Worm (Caenorhabditis elegans) whole organism, L1 larva: ENCODE data around the gene fbxb-81.

Experiments used
- Y116A8C.19 ChIP-seq: sonication (generic microtip); optimal IDR thresholded peaks from 2 replicates; lab custom pipeline; 2016; ENCODE audit warnings: missing compliant biosample characterization, missing genetic modification characterization, borderline replicate concordance
- aha-1 ChIP-seq: fragments of 150-350 bp; optimal IDR thresholded peaks from 2 replicates; lab custom pipeline; 2014; ENCODE audit warnings: missing biosample characterization, missing genetic modification characterization
- alr-1 ChIP-seq: fragments of 200-800 bp; sonication (Bioruptor generic); optimal IDR thresholded peaks from 2 replicates; lab custom pipeline; 2018; ENCODE audit warnings: borderline replicate concordance, mild to moderate bottlenecking, missing genetic modification characterization, missing compliant biosample characterization
- blmp-1 ChIP-seq: fragments of 150-350 bp; optimal IDR thresholded peaks from 2 replicates; lab custom pipeline; 2014; ENCODE audit warnings: missing biosample characterization, missing genetic modification characterization
- ceh-8 ChIP-seq: fragments of 200-800 bp; sonication (Bioruptor generic); optimal IDR thresholded peaks from 2 replicates; lab custom pipeline; 2018; ENCODE audit warnings: mild to moderate bottlenecking, missing genetic modification characterization, moderate library complexity, missing compliant biosample characterization
- ceh-82 ChIP-seq, 3 experiments: fragments of 150-350 bp in 1 of 3; sonication (generic microtip) in 2 of 3; optimal IDR thresholded peaks; 2 replicates each; lab custom pipeline; 2014 to 2017; ENCODE audit warnings: missing biosample characterization in 3 of 3, missing genetic modification characterization in 3 of 3
- ceh-90 ChIP-seq: sonication (generic microtip); optimal IDR thresholded peaks from 2 replicates; lab custom pipeline; 2016; ENCODE audit warnings: missing genetic modification characterization, missing compliant biosample characterization
- dsc-1 ChIP-seq: sonication (generic microtip); optimal IDR thresholded peaks from 2 replicates; lab custom pipeline; 2016; ENCODE audit warnings: mild to moderate bottlenecking, missing genetic modification characterization, missing compliant biosample characterization
- efl-1 ChIP-seq, 4 experiments: fragments of 150-350 bp; optimal IDR thresholded peaks in 3 of 4; peaks in 1 of 4; 1 replicate in 1 of 4; 2 replicates in 3 of 4; lab custom pipeline; 2014; ENCODE audit warnings: missing biosample characterization in 2 of 4, missing genetic modification characterization in 2 of 4, missing genetic modification reagents in 2 of 4
- efl-3 ChIP-seq: fragments of 200-800 bp; sonication (Bioruptor generic); optimal IDR thresholded peaks from 2 replicates; lab custom pipeline; 2018; ENCODE audit warnings: mild to moderate bottlenecking, missing genetic modification characterization, missing compliant biosample characterization
- egl-13 ChIP-seq: sonication (generic microtip); optimal IDR thresholded peaks from 2 replicates; lab custom pipeline; 2016; ENCODE audit warnings: missing genotype, missing genetic modification reagents, missing genetic modification characterization, missing compliant biosample characterization
- egl-27 ChIP-seq, 2 experiments: fragments of 150-350 bp in 1 of 2; sonication (generic microtip); optimal IDR thresholded peaks; 3 replicates each; lab custom pipeline; 2017 to 2018; ENCODE audit warnings: missing biosample characterization in 2 of 2, missing genetic modification characterization in 2 of 2, missing genetic modification reagents in 2 of 2
- elt-2 ChIP-seq: sonication (generic microtip); optimal IDR thresholded peaks from 2 replicates; lab custom pipeline; 2016; ENCODE audit warnings: missing genetic modification characterization, mild to moderate bottlenecking, inconsistent platforms, missing compliant biosample characterization, missing genetic modification reagents
- elt-3 ChIP-seq, 6 experiments: fragments of 150-350 bp in 1 of 6; sonication (generic microtip); optimal IDR thresholded peaks; 2 replicates each; lab custom pipeline; 2017 to 2018; ENCODE audit warnings: missing biosample characterization in 6 of 6, missing genetic modification characterization in 6 of 6, inconsistent platforms in 1 of 6
- fkh-10 ChIP-seq: sonication (generic microtip); optimal IDR thresholded peaks from 2 replicates; lab custom pipeline; 2017; ENCODE audit warnings: missing biosample characterization, missing genetic modification reagents, missing genetic modification characterization
- fos-1 ChIP-seq: fragments of 150-350 bp; optimal IDR thresholded peaks from 2 replicates; lab custom pipeline; 2014; ENCODE audit warnings: missing biosample characterization, missing genetic modification characterization
- hlh-4 ChIP-seq: sonication (generic microtip); optimal IDR thresholded peaks from 2 replicates; lab custom pipeline; 2016; ENCODE audit warnings: mild to moderate bottlenecking, missing genetic modification characterization, missing compliant biosample characterization
- hpl-2 ChIP-seq: fragments of 150-350 bp; optimal IDR thresholded peaks from 2 replicates; lab custom pipeline; 2014; ENCODE audit warnings: missing biosample characterization, missing genetic modification reagents, missing genetic modification characterization
- irx-1 ChIP-seq: sonication (generic microtip); optimal IDR thresholded peaks from 2 replicates; lab custom pipeline; 2016; ENCODE audit warnings: missing genetic modification characterization, missing compliant biosample characterization
- jun-1 ChIP-seq: fragments of 150-350 bp; optimal IDR thresholded peaks from 2 replicates; lab custom pipeline; 2014; ENCODE audit warnings: missing biosample characterization, missing genetic modification reagents, missing genetic modification characterization
- lin-35 ChIP-seq, 2 experiments: fragments of 150-350 bp; optimal IDR thresholded peaks; 2 replicates each; lab custom pipeline; 2014; ENCODE audit warnings: missing biosample characterization in 2 of 2, missing genetic modification characterization in 2 of 2, missing genetic modification reagents in 2 of 2
- mdl-1 ChIP-seq, 2 experiments: fragments of 150-350 bp; optimal IDR thresholded peaks; 2 replicates each; lab custom pipeline; 2014 to 2017; ENCODE audit warnings: missing biosample characterization in 2 of 2, missing genetic modification characterization in 2 of 2, inconsistent platforms in 1 of 2
- mep-1 ChIP-seq: fragments of 150-350 bp; optimal IDR thresholded peaks from 2 replicates; lab custom pipeline; 2014; ENCODE audit warnings: missing biosample characterization, missing genetic modification characterization
- nhr-12 ChIP-seq: sonication (generic microtip); optimal IDR thresholded peaks from 2 replicates; lab custom pipeline; 2017; ENCODE audit warnings: missing biosample characterization, missing genetic modification characterization
- nhr-20 ChIP-seq: sonication (generic microtip); optimal IDR thresholded peaks from 2 replicates; lab custom pipeline; 2016; ENCODE audit warnings: mild to moderate bottlenecking, missing genetic modification characterization, missing compliant biosample characterization
- nhr-85 ChIP-seq: sonication (generic microtip); peaks from one replicate; lab custom pipeline; 2016; ENCODE audit warnings: missing genetic modification characterization, inconsistent platforms, missing compliant biosample characterization
- nhr-90 ChIP-seq: sonication (generic microtip); optimal IDR thresholded peaks from 2 replicates; lab custom pipeline; 2016; ENCODE audit warnings: mild to moderate bottlenecking, missing genetic modification characterization, missing compliant biosample characterization; ENCODE audit not compliant: poor library complexity
- pax-3 ChIP-seq: fragments of 200-800 bp; sonication (Bioruptor generic); optimal IDR thresholded peaks from 2 replicates; lab custom pipeline; 2018; ENCODE audit warnings: mild to moderate bottlenecking, missing genetic modification characterization, moderate library complexity, missing compliant biosample characterization
- snu-23 ChIP-seq: sonication (generic microtip); optimal IDR thresholded peaks from 2 replicates; lab custom pipeline; 2016; ENCODE audit warnings: missing genetic modification characterization, missing compliant biosample characterization
- swsn-7 ChIP-seq: sonication (generic microtip); optimal IDR thresholded peaks from 2 replicates; lab custom pipeline; 2016; ENCODE audit warnings: missing genetic modification characterization, missing compliant biosample characterization
- tlp-1 ChIP-seq: fragments of 150-350 bp; optimal IDR thresholded peaks from 2 replicates; lab custom pipeline; 2014; ENCODE audit warnings: missing biosample characterization, missing genetic modification characterization
- unc-30 ChIP-seq: sonication (generic microtip); optimal IDR thresholded peaks from 2 replicates; lab custom pipeline; 2017; ENCODE audit warnings: missing biosample characterization, missing genetic modification characterization
- ztf-11 ChIP-seq, 2 experiments: sonication (generic microtip); optimal IDR thresholded peaks; 2 replicates each; lab custom pipeline; 2016 to 2017; ENCODE audit warnings: missing genetic modification characterization in 2 of 2, missing biosample characterization in 1 of 2, missing compliant biosample characterization in 1 of 2

fbxb-81 gene

DNA sequence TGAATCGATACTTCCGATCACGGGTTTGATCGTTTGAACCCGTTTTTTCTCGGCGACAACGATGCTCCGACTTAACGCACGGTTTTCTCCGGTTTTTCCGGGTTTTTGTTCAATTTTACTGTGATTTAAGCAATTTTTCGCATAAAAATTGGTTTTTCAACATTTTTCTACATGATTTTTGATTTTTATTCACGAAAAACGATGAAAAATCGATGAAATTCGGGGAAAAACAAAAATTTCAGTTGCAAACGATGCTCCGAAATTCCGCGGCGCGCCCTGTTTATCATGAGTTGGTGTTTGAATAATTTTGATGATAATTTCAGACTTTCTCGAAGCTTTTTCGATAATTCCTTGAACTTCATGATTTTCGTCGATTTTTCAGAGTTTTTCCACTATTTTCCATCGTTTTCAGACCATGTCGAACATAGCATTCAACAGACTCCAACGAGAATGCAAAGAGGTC lies 47.4 kb upstream of the fbxb-81 start, which contains the start of gene ubc-20 (continued):
- TF ChIP-seq tlp-1 (tag; lab: Kevin White, UChicago) (no peak), fos-1 (tag; lab: Kevin White, UChicago) (no peak), ceh-90 (tag; lab: Kevin White, UChicago) (no peak)
- TF ChIP-seq, all 84 proteins: peak for 15

DNA sequence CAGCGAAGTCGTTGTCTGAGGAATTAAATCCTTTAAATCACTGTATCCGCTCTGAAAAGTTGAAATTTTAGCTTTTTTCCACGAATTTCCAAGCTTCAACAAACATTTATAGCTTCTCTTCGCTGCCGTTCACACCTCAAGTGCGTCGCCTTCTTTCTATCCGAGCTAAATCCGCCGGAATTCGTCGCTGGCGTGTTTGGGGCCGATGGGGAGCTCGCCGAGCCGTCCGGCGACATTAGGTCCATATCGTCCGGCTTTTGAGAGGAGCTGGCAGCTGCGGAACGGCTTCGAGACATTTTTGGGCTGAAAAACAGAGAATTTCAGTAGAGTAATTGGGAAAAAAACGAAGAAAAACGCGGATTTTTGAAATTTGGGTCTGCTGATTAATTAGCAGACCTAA lies 46.8 kb upstream of the fbxb-81 start, which contains the start of gene mxl-2:
mxl-2 (minus strand) TSS at position 303 of the 400 bp plus-strand sequence.
- no peak for TF ChIP-seq mep-1 (tag; lab: Kevin White, UChicago)
- TF ChIP-seq efl-1 (optimal IDR thresholded peaks at IDR 0.05; lab: Kevin White, UChicago), result no peak
- peak in 1 of 2 experiments; percentile 22 for TF ChIP-seq efl-1 (GFP tag; optimal IDR thresholded peaks at IDR 0.05 in 1 of 2; lab: Kevin White, UChicago)
- TF ChIP-seq, all 84 proteins: peak for 1

DNA sequence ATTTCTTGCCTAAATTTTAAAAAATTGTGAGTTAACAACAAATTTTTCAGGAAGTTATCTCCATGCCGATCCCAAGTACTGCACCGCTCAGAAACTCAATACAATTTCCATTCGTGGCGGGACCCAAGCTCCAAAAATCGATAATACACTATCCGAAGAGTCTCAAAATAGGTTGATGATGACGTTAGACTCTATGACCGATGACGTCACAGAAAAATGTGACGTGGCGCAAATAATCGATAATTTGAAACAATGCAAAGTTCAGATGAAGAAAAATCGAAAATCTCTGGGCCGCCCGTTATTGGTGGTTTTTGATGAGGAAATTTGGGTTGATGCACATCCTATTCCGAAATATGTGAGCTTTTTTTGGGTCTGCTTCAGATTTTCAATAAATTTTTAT lies 43.3 kb upstream of the fbxb-81 start:
- TF ChIP-seq blmp-1 (tag; lab: Kevin White, UChicago), result no peak
- no peak for TF ChIP-seq efl-1 (optimal IDR thresholded peaks at IDR 0.05; lab: Kevin White, UChicago)
- TF ChIP-seq efl-1 (GFP tag; optimal IDR thresholded peaks at IDR 0.05 in 1 of 2; lab: Kevin White, UChicago), result peak in 1 of 2 experiments; percentile 64

DNA sequence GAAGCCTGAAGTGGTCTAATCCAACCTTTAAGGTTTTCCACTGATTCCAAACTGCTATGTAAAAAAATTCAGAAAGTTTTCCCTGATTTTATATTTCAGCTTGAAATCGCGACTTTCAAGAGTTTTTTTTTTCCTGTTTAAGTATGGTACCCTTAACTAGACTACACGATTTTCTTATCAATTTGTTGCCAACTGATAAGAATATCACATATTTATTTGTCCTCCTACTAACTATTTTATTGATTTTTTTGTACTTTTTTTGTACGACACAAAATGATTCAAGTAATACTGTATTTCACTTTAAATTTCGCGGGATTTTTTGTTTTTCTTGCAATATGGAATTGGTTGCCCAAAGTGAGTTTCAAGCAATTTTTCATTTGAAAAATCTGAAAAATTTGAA lies 42.1 kb upstream of the fbxb-81 start:
- TF ChIP-seq nhr-90 (tag; lab: Kevin White, UChicago), result no peak
- peak; percentile 39 for TF ChIP-seq elt-2
- no peak for TF ChIP-seq egl-27 (tag; optimal IDR thresholded peaks at IDR 0.05; lab: Kevin White, UChicago)
- no peak for TF ChIP-seq efl-3 (GFP tag; lab: Kevin White, UChicago)
- TF ChIP-seq, all 84 proteins: peak for 1

DNA sequence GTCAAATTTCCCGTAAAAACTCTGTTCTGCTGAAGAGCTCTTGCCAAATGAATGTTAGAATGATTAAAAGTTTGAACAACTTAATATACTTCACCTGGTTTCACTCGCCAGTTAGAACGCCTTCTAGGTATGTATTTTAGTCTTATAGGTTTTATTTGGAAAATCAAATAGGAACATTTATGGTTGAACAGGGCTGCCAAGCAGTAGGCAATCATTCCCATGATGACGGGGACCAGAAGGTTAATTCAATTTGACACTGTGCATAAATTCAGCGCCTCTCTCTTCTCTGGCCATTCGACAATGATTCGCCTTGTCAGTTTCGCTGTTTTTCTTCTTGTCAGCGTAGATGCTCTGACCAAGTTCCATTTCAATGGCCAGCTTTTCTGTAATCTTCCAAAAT lies 41.1 kb upstream of the fbxb-81 start, which contains the start of gene F40G9.15:
F40G9.15 (plus strand) TSS at position 301 of the 400 bp plus-strand sequence.
- TF ChIP-seq dsc-1 (tag; lab: Kevin White, UChicago), result no peak
- no peak for TF ChIP-seq hpl-2 (GFP tag; lab: Kevin White, UChicago)

DNA sequence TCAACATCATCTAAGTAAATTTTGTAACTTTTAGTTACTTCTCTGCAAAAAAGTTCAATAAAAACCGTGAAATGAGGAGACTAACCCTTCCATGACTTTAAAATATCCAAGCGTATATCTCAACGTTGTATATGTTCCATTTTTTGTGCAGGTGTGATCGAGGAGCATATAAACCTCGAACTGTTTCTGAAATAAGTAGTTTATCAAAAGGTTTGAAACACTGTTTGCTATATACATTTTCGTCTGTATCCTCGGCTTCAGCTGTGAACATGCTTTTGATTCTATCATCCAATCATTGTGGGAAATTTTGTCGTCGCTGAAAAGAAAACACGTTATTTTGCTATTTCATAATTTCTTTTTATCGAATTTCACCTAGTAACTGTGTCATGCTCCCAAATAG lies 39.9 kb upstream of the fbxb-81 start, which contains the start of gene F40G9.5:
F40G9.5 (plus strand) TSS at position 301 of the 400 bp plus-strand sequence.
- no peak for TF ChIP-seq alr-1 (tag; lab: Kevin White, UChicago)
- no peak for TF ChIP-seq pax-3 (tag; lab: Kevin White, UChicago)
- no peak for TF ChIP-seq lin-35 (GFP tag; optimal IDR thresholded peaks at IDR 0.05; lab: Kevin White, UChicago)
- no peak for TF ChIP-seq unc-30 (tag; lab: Kevin White, UChicago)
- TF ChIP-seq ztf-11 (tag; optimal IDR thresholded peaks at IDR 0.05; lab: Kevin White, UChicago), result no peak
- TF ChIP-seq, all 84 proteins: peak for 0

DNA sequence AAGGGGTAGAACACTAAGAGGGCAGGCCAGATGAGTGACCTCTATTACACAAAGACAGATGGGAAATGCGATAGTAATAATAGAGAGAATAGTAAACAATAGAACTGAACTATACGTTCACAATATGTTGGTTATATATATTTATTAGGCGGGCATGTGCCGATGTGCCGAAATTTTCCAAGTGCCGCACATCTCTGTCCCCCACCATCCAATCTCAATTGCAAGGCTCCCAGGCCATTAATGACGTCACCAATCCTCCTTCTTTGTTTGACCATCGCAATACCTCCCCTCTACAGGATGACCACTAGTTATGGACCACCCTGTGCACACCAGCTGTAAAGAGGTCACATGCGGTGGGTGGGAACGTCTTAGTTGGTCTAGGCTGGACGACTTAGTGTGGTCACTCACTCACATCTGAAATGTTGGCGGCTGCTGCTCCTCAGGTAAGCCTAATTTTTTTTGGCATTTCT lies 38.1 kb upstream of the fbxb-81 start, which contains the start of gene F40G9.6:
F40G9.6 (plus strand) TSS at position 420 of the 470 bp plus-strand sequence.
- TF ChIP-seq mdl-1 (tag; optimal IDR thresholded peaks at IDR 0.05; lab: Kevin White, UChicago), result no peak
- TF ChIP-seq elt-3 (tag; optimal IDR thresholded peaks at IDR 0.05; lab: Kevin White, UChicago), result no peak
- TF ChIP-seq aha-1 (tag; lab: Kevin White, UChicago), result no peak
- TF ChIP-seq egl-13, result no peak
- TF ChIP-seq nhr-20 (tag; lab: Kevin White, UChicago), result no peak
- TF ChIP-seq swsn-7 (tag; lab: Kevin White, UChicago), result no peak
- TF ChIP-seq ceh-8, result no peak

DNA sequence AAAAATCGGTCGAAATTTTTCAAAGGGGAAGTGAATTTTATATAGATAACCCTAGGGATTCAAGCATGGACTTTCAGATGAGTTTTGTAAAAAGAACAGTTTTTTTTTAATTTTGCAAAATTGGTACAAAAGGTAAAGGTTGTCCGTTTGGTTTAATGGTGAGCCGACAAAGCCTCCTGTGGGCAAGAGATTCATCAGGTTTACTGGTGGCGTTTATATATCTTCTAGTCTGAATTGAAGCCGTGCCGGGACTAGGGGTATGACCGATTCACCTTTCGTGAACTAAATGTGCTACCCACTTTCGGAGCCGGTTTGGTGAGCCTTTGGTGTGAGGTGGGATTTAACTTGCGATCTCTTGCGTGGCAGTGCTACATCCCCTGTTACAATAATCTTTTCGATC lies 37.1 kb upstream of the fbxb-81 start:
- TF ChIP-seq unc-30 (tag; lab: Kevin White, UChicago) (no peak), nhr-85 (tag; lab: Kevin White, UChicago) (no peak), dsc-1 (tag; lab: Kevin White, UChicago) (no peak), fkh-10 (GFP tag; lab: Kevin White, UChicago) (no peak), Y116A8C.19 (tag; lab: Kevin White, UChicago) (no peak), irx-1 (tag; lab: Kevin White, UChicago) (no peak), hlh-4 (tag; lab: Kevin White, UChicago) (no peak), nhr-12 (tag; lab: Kevin White, UChicago) (no peak), jun-1 (tag; lab: Kevin White, UChicago) (no peak), ceh-82 (tag; optimal IDR thresholded peaks at IDR 0.05; lab: Kevin White, UChicago) (no peak), snu-23 (GFP tag; lab: Kevin White, UChicago) (no peak)
